Worm (Caenorhabditis elegans): Measurements from ENCODE around the gene Y43F8A.2.

DNA sequence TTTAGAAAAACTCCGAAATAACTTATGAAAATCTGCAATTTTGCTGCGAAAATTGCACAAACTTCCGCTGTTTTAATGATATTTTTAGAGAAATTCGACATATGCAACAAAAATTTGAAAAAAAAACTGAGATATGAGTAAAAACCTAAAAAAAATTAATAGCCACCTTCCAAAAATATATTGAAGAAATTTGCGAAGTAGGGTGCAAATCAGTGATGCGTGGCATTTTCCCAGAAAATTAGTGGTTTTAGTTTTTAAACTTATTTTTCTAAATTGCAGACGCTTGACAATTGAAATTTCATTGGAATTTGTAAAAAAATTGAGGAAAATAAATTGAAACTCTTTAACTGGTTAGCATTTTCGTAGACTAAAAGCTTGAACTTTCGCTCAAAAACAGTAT, 27.5 kb downstream of the Y43F8A.2 start, which contains the start of gene C25F9.13:
- TF ChIP-seq tbx-11 (GFP tag; IDR thresholded peaks at IDR 0.05) (no peak), aly-1 (tag; optimal IDR thresholded peaks at IDR 0.05) (no peak), ama-1 (optimal IDR thresholded peaks at IDR 0.05) (no peak), hmbx-1 (tag; optimal IDR thresholded peaks at IDR 0.05) (no peak), F13C5.2 (tag; optimal IDR thresholded peaks at IDR 0.05) (no peak), hnd-1 (tag; optimal IDR thresholded peaks at IDR 0.05) (no peak), scrt-1 (GFP tag; IDR thresholded peaks at IDR 0.05) (no peak), flt-1 (GFP tag; IDR thresholded peaks at IDR 0.05) (no peak), ceh-13 (GFP tag; optimal IDR thresholded peaks at IDR 0.05) (no peak), ets-7 (tag; optimal IDR thresholded peaks at IDR 0.05) (no peak), tra-4 (tag; optimal IDR thresholded peaks at IDR 0.05) (no peak), ceh-36 (tag; optimal IDR thresholded peaks at IDR 0.05) (no peak), B0310.2 (tag; optimal IDR thresholded peaks at IDR 0.05) (no peak)
